Worm (Caenorhabditis elegans) whole organism, young adult: ENCODE data around the gene acs-11.
A peak's percentile ranks its signal among the peaks of the same experiment; 100 is the strongest.

ENCODE experiments used
- B0019.2 ChIP-seq: fragments of 200-800 bp; sonication (Bioruptor generic); conservative IDR thresholded peaks from 2 replicates; pipeline ENCODE4 v1.3.6; 2022; ENCODE audit warnings: missing genetic modification reagents, missing genetic modification characterization, missing compliant biosample characterization
- B0035.1 ChIP-seq: sonication (generic microtip); optimal IDR thresholded peaks from 2 replicates; lab custom pipeline; 2016; ENCODE audit warnings: missing genetic modification characterization, mild to moderate bottlenecking, missing compliant biosample characterization, missing genotype, missing genetic modification reagents
- B0261.1 ChIP-seq: sonication (generic microtip); optimal IDR thresholded peaks from 2 replicates; lab custom pipeline; 2016; ENCODE audit warnings: mild to moderate bottlenecking, missing genetic modification characterization, moderate library complexity, missing compliant biosample characterization
- D2030.7 ChIP-seq: fragments of 200-800 bp; sonication (Bioruptor generic); IDR thresholded peaks from 2 replicates; pipeline ENCODE4 v1.3.6; 2022; ENCODE audit warnings: missing genetic modification reagents, missing genetic modification characterization, missing compliant biosample characterization
- F22D6.2 ChIP-seq: sonication (generic microtip); optimal IDR thresholded peaks from 2 replicates; lab custom pipeline; 2016; ENCODE audit warnings: mild to moderate bottlenecking, missing genetic modification characterization, missing compliant biosample characterization
- K11D2.4 ChIP-seq: fragments of 200-800 bp; sonication (Bioruptor generic); IDR thresholded peaks from 2 replicates; pipeline ENCODE4 v1.3.6; 2022; ENCODE audit warnings: missing genetic modification reagents, missing genetic modification characterization, missing compliant biosample characterization
- K12H6.12 ChIP-seq: fragments of 200-800 bp; sonication (Bioruptor generic); optimal IDR thresholded peaks from 2 replicates; lab custom pipeline; 2018; ENCODE audit warnings: mild to moderate bottlenecking, missing genetic modification characterization, missing compliant biosample characterization
- T26A5.8 ChIP-seq: sonication (generic microtip); optimal IDR thresholded peaks from 2 replicates; lab custom pipeline; 2016; ENCODE audit warnings: missing genetic modification characterization, missing compliant biosample characterization
- Y53F4B.3 ChIP-seq: fragments of 200-800 bp; sonication (Bioruptor generic); IDR thresholded peaks from 2 replicates; pipeline ENCODE4 v1.3.6; 2022; ENCODE audit warnings: missing genetic modification reagents, missing genetic modification characterization, missing compliant biosample characterization
- Y79H2A.3 ChIP-seq: fragments of 200-800 bp; sonication (Bioruptor generic); conservative IDR thresholded peaks from 2 replicates; pipeline ENCODE4 v1.3.6; 2022; ENCODE audit warnings: missing genetic modification reagents, missing genetic modification characterization, missing compliant biosample characterization
- akir-1 ChIP-seq: fragments of 200-800 bp; sonication (Bioruptor generic); optimal IDR thresholded peaks from 2 replicates; lab custom pipeline; 2018; ENCODE audit warnings: mild to moderate bottlenecking, missing genetic modification characterization, moderate library complexity, missing compliant biosample characterization
- ama-1 ChIP-seq, 3 experiments: fragments of 150-350 bp in 1 of 3; sonication (generic microtip) in 2 of 3; optimal IDR thresholded peaks; 2 replicates each; lab custom pipeline; 2014 to 2018; ENCODE audit warnings: missing biosample characterization in 2 of 3, missing genetic modification characterization in 2 of 3, missing genetic modification reagents in 2 of 3
- attf-6 ChIP-seq: fragments of 200-800 bp; sonication (Bioruptor generic); IDR thresholded peaks from 2 replicates; pipeline ENCODE4 v1.3.6; 2022; ENCODE audit warnings: missing genetic modification reagents, missing genetic modification characterization, missing compliant biosample characterization
- bed-1 ChIP-seq: fragments of 200-800 bp; sonication (Bioruptor generic); IDR thresholded peaks from 2 replicates; pipeline ENCODE4 v1.3.6; 2022; ENCODE audit warnings: missing genetic modification reagents, missing genetic modification characterization, missing compliant biosample characterization
- cebp-1 ChIP-seq, 2 experiments: fragments of 200-800 bp in 1 of 2; sonication (Bioruptor generic) in 1 of 2; sonication (generic microtip) in 1 of 2; IDR thresholded peaks in 1 of 2; optimal IDR thresholded peaks in 1 of 2; 2 replicates each; pipeline versions ENCODE4 v1.3.6 to Lab custom; 2017 to 2022; ENCODE audit warnings: missing compliant biosample characterization in 2 of 2, missing genetic modification characterization in 2 of 2, mild to moderate bottlenecking in 1 of 2, missing genetic modification reagents in 1 of 2, moderate library complexity in 1 of 2
- cebp-2 ChIP-seq: fragments of 200-800 bp; sonication (Bioruptor generic); IDR thresholded peaks from 2 replicates; pipeline ENCODE4 v1.3.6; 2022; ENCODE audit warnings: missing genetic modification characterization, missing compliant biosample characterization
- ceh-40 ChIP-seq: fragments of 200-800 bp; sonication (Bioruptor generic); IDR thresholded peaks from 2 replicates; pipeline ENCODE4 v1.3.6; 2022; ENCODE audit warnings: missing genetic modification characterization, missing compliant biosample characterization
- ceh-58 ChIP-seq: fragments of 200-800 bp; sonication (Bioruptor generic); IDR thresholded peaks from 2 replicates; pipeline ENCODE4 v1.3.6; 2022; ENCODE audit warnings: missing genetic modification characterization, missing compliant biosample characterization
- ceh-91 ChIP-seq: fragments of 200-800 bp; sonication (Bioruptor generic); IDR thresholded peaks from 2 replicates; pipeline ENCODE4 v1.3.6; 2022; ENCODE audit warnings: missing genetic modification reagents, missing genetic modification characterization, missing compliant biosample characterization
- efl-1 ChIP-seq: fragments of 150-350 bp; optimal IDR thresholded peaks from 2 replicates; lab custom pipeline; 2014; ENCODE audit warnings: missing biosample characterization, missing genetic modification reagents, missing genetic modification characterization
- egl-18 ChIP-seq: fragments of 200-800 bp; sonication (Bioruptor generic); IDR thresholded peaks from 2 replicates; pipeline ENCODE4 v1.3.6; 2022; ENCODE audit warnings: missing genetic modification reagents, missing genetic modification characterization, missing compliant biosample characterization
- egl-44 ChIP-seq: fragments of 200-800 bp; sonication (Bioruptor generic); IDR thresholded peaks from 2 replicates; pipeline ENCODE4 v1.3.6; 2022; ENCODE audit warnings: missing genetic modification reagents, missing genetic modification characterization, missing compliant biosample characterization
- gei-17 ChIP-seq: fragments of 200-800 bp; sonication (Bioruptor generic); optimal IDR thresholded peaks from 2 replicates; lab custom pipeline; 2018; ENCODE audit warnings: mild to moderate bottlenecking, missing genetic modification characterization, missing compliant biosample characterization
- hmg-1.2 ChIP-seq: fragments of 200-800 bp; sonication (Bioruptor generic); IDR thresholded peaks from 2 replicates; pipeline ENCODE4 v1.3.6; 2022; ENCODE audit warnings: missing genetic modification reagents, missing genetic modification characterization, missing compliant biosample characterization
- hsf-1 ChIP-seq: fragments of 200-800 bp; sonication (Bioruptor generic); IDR thresholded peaks from 2 replicates; pipeline ENCODE4 v1.3.6; 2022; ENCODE audit warnings: missing genetic modification reagents, missing genetic modification characterization, missing compliant biosample characterization
- lag-1 ChIP-seq: fragments of 200-800 bp; sonication (Bioruptor generic); IDR thresholded peaks from 2 replicates; pipeline ENCODE4 v1.3.6; 2022; ENCODE audit warnings: missing genetic modification reagents, missing genetic modification characterization, missing compliant biosample characterization
- let-526 ChIP-seq: fragments of 200-800 bp; sonication (Bioruptor generic); IDR thresholded peaks from 2 replicates; pipeline ENCODE4 v1.3.6; 2022; ENCODE audit warnings: missing genetic modification reagents, missing genetic modification characterization, missing compliant biosample characterization
- lin-26 ChIP-seq: fragments of 200-800 bp; sonication (Bioruptor generic); IDR thresholded peaks from 2 replicates; pipeline ENCODE4 v1.3.6; 2022; ENCODE audit warnings: missing genetic modification reagents, missing genetic modification characterization, missing compliant biosample characterization
- lin-35 ChIP-seq, 3 experiments: fragments of 150-350 bp in 2 of 3; sonication (generic microtip) in 1 of 3; optimal IDR thresholded peaks; 2 replicates each; lab custom pipeline; 2014 to 2018; ENCODE audit warnings: missing biosample characterization in 3 of 3, missing genetic modification characterization in 3 of 3, missing genetic modification reagents in 3 of 3
- lir-1 ChIP-seq: fragments of 200-800 bp; sonication (Bioruptor generic); conservative IDR thresholded peaks from 2 replicates; pipeline ENCODE4 v1.3.6; 2022; ENCODE audit warnings: missing genetic modification reagents, missing genetic modification characterization, missing compliant biosample characterization
- lsy-27 ChIP-seq: sonication (generic microtip); optimal IDR thresholded peaks from 2 replicates; lab custom pipeline; 2017; ENCODE audit warnings: missing genetic modification characterization, mild to moderate bottlenecking, missing compliant biosample characterization, antibody characterized with exemption, missing genotype, borderline replicate concordance; ENCODE audit not compliant: insufficient read depth
- mel-28 ChIP-seq: sonication (generic microtip); optimal IDR thresholded peaks from 2 replicates; lab custom pipeline; 2016; ENCODE audit warnings: borderline replicate concordance, mild to moderate bottlenecking, missing genetic modification characterization, missing compliant biosample characterization
- mes-4 ChIP-seq: sonication (generic microtip); optimal IDR thresholded peaks from 2 replicates; lab custom pipeline; 2016; ENCODE audit warnings: missing genotype, missing genetic modification characterization, missing compliant biosample characterization
- mxl-1 ChIP-seq: sonication (generic microtip); optimal IDR thresholded peaks from 2 replicates; lab custom pipeline; 2016; ENCODE audit warnings: missing genetic modification characterization, missing compliant biosample characterization
- rec-8 ChIP-seq, 2 experiments: sonication (generic microtip); optimal IDR thresholded peaks; 2 replicates each; lab custom pipeline; 2016; ENCODE audit warnings: mild to moderate bottlenecking in 2 of 2, missing genetic modification characterization in 2 of 2, missing genetic modification reagents in 2 of 2, missing genotype in 2 of 2, missing biosample characterization in 1 of 2, missing compliant biosample characterization in 1 of 2, moderate library complexity in 1 of 2
- repo-1 ChIP-seq: sonication (generic microtip); optimal IDR thresholded peaks from 2 replicates; lab custom pipeline; 2017; ENCODE audit warnings: mild to moderate bottlenecking, missing genetic modification characterization, missing compliant biosample characterization
- sea-2 ChIP-seq: fragments of 200-800 bp; sonication (Bioruptor generic); IDR thresholded peaks from 2 replicates; pipeline ENCODE4 v1.3.6; 2022; ENCODE audit warnings: missing genetic modification characterization, missing compliant biosample characterization
- snpc-1.1 ChIP-seq: sonication (generic microtip); optimal IDR thresholded peaks from 2 replicates; lab custom pipeline; 2017; ENCODE audit warnings: missing genetic modification characterization, mild to moderate bottlenecking, missing compliant biosample characterization, antibody characterized with exemption, moderate library complexity, missing genotype, missing genetic modification reagents; ENCODE audit not compliant: insufficient read depth
- snpc-1.3 ChIP-seq: sonication (generic microtip); optimal IDR thresholded peaks from 2 replicates; lab custom pipeline; 2017; ENCODE audit warnings: missing genetic modification characterization, mild to moderate bottlenecking, missing compliant biosample characterization, antibody characterized with exemption, moderate library complexity, missing genotype, missing genetic modification reagents; ENCODE audit not compliant: insufficient read depth
- snpc-3.4 ChIP-seq: sonication (generic microtip); optimal IDR thresholded peaks from 2 replicates; lab custom pipeline; 2017; ENCODE audit warnings: missing genetic modification characterization, mild to moderate bottlenecking, missing compliant biosample characterization, antibody characterized with exemption, moderate library complexity, missing genotype, missing genetic modification reagents
- sptf-2 ChIP-seq: fragments of 200-800 bp; sonication (Bioruptor generic); optimal IDR thresholded peaks from 2 replicates; lab custom pipeline; 2018; ENCODE audit warnings: mild to moderate bottlenecking, missing genetic modification characterization, missing compliant biosample characterization
- tbx-9 ChIP-seq: sonication (generic microtip); optimal IDR thresholded peaks from 2 replicates; lab custom pipeline; 2016; ENCODE audit warnings: borderline replicate concordance, missing genetic modification characterization, inconsistent platforms, missing compliant biosample characterization
- unc-130 ChIP-seq: sonication (generic microtip); optimal IDR thresholded peaks from 2 replicates; lab custom pipeline; 2016; ENCODE audit warnings: missing genetic modification reagents, missing genetic modification characterization, missing compliant biosample characterization
- zim-3 ChIP-seq: sonication (generic microtip); optimal IDR thresholded peaks from 2 replicates; lab custom pipeline; 2017; ENCODE audit warnings: mild to moderate bottlenecking, missing genetic modification characterization, moderate library complexity, missing compliant biosample characterization
- ztf-22 ChIP-seq: fragments of 200-800 bp; sonication (Bioruptor generic); optimal IDR thresholded peaks from 2 replicates; lab custom pipeline; 2018; ENCODE audit warnings: mild to moderate bottlenecking, missing genetic modification characterization, moderate library complexity, missing compliant biosample characterization
- ztf-25 ChIP-seq: fragments of 200-800 bp; sonication (Bioruptor generic); IDR thresholded peaks from 2 replicates; pipeline ENCODE4 v1.3.6; 2022; ENCODE audit warnings: missing genetic modification reagents, missing genetic modification characterization, missing compliant biosample characterization

Gene acs-11

ce11 chrII:4739984-4740462, 1.9 kb upstream of the acs-11 start, which contains the start of gene eas-1 (continued):
- TF ChIP-seq cebp-1 (GFP tag; IDR thresholded peaks at IDR 0.05; lab: Robert Waterston, UW) (no peak), cebp-1 (tag; optimal IDR thresholded peaks at IDR 0.05; lab: Kevin White, UChicago) (no peak), sea-2 (GFP tag; lab: Robert Waterston, UW) (no peak), tbx-9 (no peak), K12H6.12 (tag; lab: Kevin White, UChicago) (peak; percentile 50), K11D2.4 (GFP tag; lab: Robert Waterston, UW) (peak; percentile 64; the same call in 1 of the 2 replicates), hmg-1.2 (0 out of 2 replicates have a peak, but pooled peaks have one; percentile 23), attf-6 (no peak), B0019.2 (peak; percentile 33; the same call in 1 of the 2 replicates), lir-1 (GFP tag; lab: Robert Waterston, UW) (peak; percentile 79), ceh-40 (GFP tag; lab: Robert Waterston, UW) (no peak), ztf-25 (GFP tag; lab: Robert Waterston, UW) (peak; percentile 76; the same call in 1 of the 2 replicates), bed-1 (no peak), lsy-27 (tag; lab: Kevin White, UChicago) (no peak), mel-28 (tag; lab: Kevin White, UChicago) (no peak), akir-1 (peak; percentile 58), egl-44 (GFP tag; lab: Robert Waterston, UW) (no peak; the same call in 1 of the 2 replicates), efl-1 (GFP tag; lab: Kevin White, UChicago) (peak; percentile 82), gei-17 (GFP tag; lab: Kevin White, UChicago) (no peak), egl-18 (no peak), ztf-22 (GFP tag; lab: Kevin White, UChicago) (no peak), mxl-1 (no peak), mes-4 (tag; lab: Kevin White, UChicago) (no peak), zim-3 (tag; lab: Kevin White, UChicago) (no peak), F22D6.2 (tag; lab: Kevin White, UChicago) (peak; percentile 8), lin-35 (GFP tag; optimal IDR thresholded peaks at IDR 0.05; lab: Kevin White, UChicago) (peak in 2 of 3 experiments; percentile 46 to 91), ceh-58 (GFP tag; lab: Robert Waterston, UW) (no peak), unc-130 (peak; percentile 70), repo-1 (tag; lab: Kevin White, UChicago) (no peak), let-526 (GFP tag; lab: Robert Waterston, UW) (peak; percentile 73; the same call in 1 of the 2 replicates), Y79H2A.3 (GFP tag; lab: Robert Waterston, UW) (no peak), rec-8 (tag; optimal IDR thresholded peaks at IDR 0.05; lab: Kevin White, UChicago) (no peak), B0035.1 (no peak), hsf-1 (no peak), sptf-2 (peak; percentile 5), ceh-91 (GFP tag; lab: Robert Waterston, UW) (peak; percentile 50; the same call in 1 of the 2 replicates), B0261.1 (no peak), snpc-3.4 (tag; lab: Kevin White, UChicago) (peak; percentile 9), Y53F4B.3 (GFP tag; lab: Robert Waterston, UW) (no peak), snpc-1.3 (tag; lab: Kevin White, UChicago) (no peak), lin-26 (GFP tag; lab: Robert Waterston, UW) (no peak), D2030.7 (peak; percentile 70), T26A5.8 (tag; lab: Kevin White, UChicago) (no peak), cebp-2 (GFP tag; lab: Robert Waterston, UW) (no peak), ama-1 (optimal IDR thresholded peaks at IDR 0.05; lab: Kevin White, UChicago) (no peak), ama-1 (GFP tag; optimal IDR thresholded peaks at IDR 0.05; lab: Kevin White, UChicago) (no peak), lag-1 (GFP tag; lab: Robert Waterston, UW) (no peak), snpc-1.1 (tag; lab: Kevin White, UChicago) (no peak)
